Fruit fly (Drosophila melanogaster): ENCODE results near the gene tefu.
A peak's percentile ranks its signal among the peaks of the same experiment; 100 is the strongest.

tefu gene

DNA sequence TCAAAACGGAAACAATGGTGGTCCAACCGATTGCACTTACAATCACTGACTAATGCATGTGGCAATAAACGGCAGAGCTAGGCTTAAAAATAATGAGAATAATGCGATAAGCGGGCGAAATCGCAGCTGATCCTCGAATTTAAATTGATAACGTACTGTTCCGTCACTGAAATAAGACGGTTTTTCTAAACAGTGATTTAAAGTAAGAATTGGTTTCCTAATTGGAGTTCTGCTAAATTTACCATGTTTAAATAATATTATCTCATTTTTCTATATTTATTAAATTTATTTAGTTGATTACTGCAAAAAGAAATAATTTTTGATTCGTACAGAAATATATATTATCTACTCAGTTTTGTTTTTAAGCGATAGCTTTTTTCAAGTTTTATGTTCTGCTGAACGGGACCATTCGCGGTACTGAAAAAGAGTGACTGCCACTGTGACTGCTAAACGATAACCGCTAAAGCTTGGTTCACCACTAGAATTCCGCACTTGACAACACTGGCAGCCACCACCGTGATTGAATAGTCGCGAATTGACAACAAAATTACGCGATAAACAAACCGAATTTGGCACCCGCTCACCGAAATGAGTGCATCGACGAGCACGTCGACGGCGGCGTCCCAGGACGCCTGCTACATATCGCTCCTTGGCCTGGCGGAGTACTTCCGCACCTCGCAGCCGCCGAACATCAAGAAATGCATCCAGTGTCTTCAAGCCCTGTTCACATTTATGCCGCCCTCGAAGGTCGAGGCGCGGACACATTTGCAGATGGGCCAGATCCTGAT lies 33.1 kb downstream of the tefu start, which contains the start of the genes Spn88Eb and Mau2 (continued):
- no peak for TF ChIP-seq slou (GFP tag; optimal IDR thresholded peaks at IDR 0.05)
- TF ChIP-seq CG6175 (GFP tag; IDR thresholded peaks at IDR 0.05) = peak; percentile 53; the same call in 1 of the 3 replicates
- TF ChIP-seq Mes4 (GFP tag; optimal IDR thresholded peaks at IDR 0.05) = peak; percentile 14
- TF ChIP-seq CG12391 (tag; optimal IDR thresholded peaks at IDR 0.05) = peak; percentile 75
- no peak for TF ChIP-seq en (GFP tag; optimal IDR thresholded peaks at IDR 0.05)
- TF ChIP-seq CG8924 (tag; optimal IDR thresholded peaks at IDR 0.05) = peak; percentile 46
- TF ChIP-seq eyg (GFP tag; optimal IDR thresholded peaks at IDR 0.05) = peak; percentile 37
- TF ChIP-seq Ets65A (GFP tag) = peak; percentile 97
- peak; percentile 72 for TF ChIP-seq CG30020 (tag; optimal IDR thresholded peaks at IDR 0.05)
- peak; percentile 72 for TF ChIP-seq unc-4 (GFP tag; IDR thresholded peaks at IDR 0.05; ENCODE audit: partially characterized antibody)
- peak; percentile 23 for TF ChIP-seq repo (GFP tag; optimal IDR thresholded peaks at IDR 0.05)
- peak; percentile 66 for TF ChIP-seq CG14710 (tag; optimal IDR thresholded peaks at IDR 0.05)
- TF ChIP-seq CG15073 (GFP tag; optimal IDR thresholded peaks at IDR 0.05) = no peak
- TF ChIP-seq MBD-R2 (GFP tag; IDR thresholded peaks at IDR 0.05) = peak; percentile 97
- peak; percentile 94 for TF ChIP-seq Med (GFP tag)
- peak; percentile 90 for TF ChIP-seq NFAT (GFP tag; IDR thresholded peaks at IDR 0.05)
- peak; percentile 88 for TF ChIP-seq pzg (GFP tag; optimal IDR thresholded peaks at IDR 0.05)
- no peak for TF ChIP-seq Hmr (GFP tag; optimal IDR thresholded peaks at IDR 0.05)
- TF ChIP-seq CG14014 (GFP tag; IDR thresholded peaks at IDR 0.05) = peak; percentile 36
- TF ChIP-seq Ada2b (GFP tag; IDR thresholded peaks at IDR 0.05) = 0 out of 2 replicates have a peak, but pooled peaks have one; percentile 24
- no peak for TF ChIP-seq C15 (GFP tag; IDR thresholded peaks at IDR 0.05)
- TF ChIP-seq CG11560 (tag; IDR thresholded peaks at IDR 0.05) = 0 out of 3 replicates have a peak, but pooled peaks have one; percentile 47
- no peak for TF ChIP-seq dmrt99B (tag; optimal IDR thresholded peaks at IDR 0.05)
- TF ChIP-seq B-H2 (GFP tag; optimal IDR thresholded peaks at IDR 0.05) = peak; percentile 87
- TF ChIP-seq CG16813 (GFP tag; IDR thresholded peaks at IDR 0.05; ENCODE audit: partially characterized antibody) = peak; percentile 69
- TF ChIP-seq CG43689 (GFP tag; IDR thresholded peaks at IDR 0.05) = no peak
- TF ChIP-seq sd (tag; optimal IDR thresholded peaks at IDR 0.05) = no peak
- no peak for TF ChIP-seq dmrt11E (tag; optimal IDR thresholded peaks at IDR 0.05)
- no peak for TF ChIP-seq ATbp (GFP tag; optimal IDR thresholded peaks at IDR 0.05)
- TF ChIP-seq Hr3 (GFP tag; optimal IDR thresholded peaks at IDR 0.05) = peak; percentile 60
- TF ChIP-seq CG30431 (GFP tag; optimal IDR thresholded peaks at IDR 0.05) = peak; percentile 48
- no peak for TF ChIP-seq nerfin-1 (tag; optimal IDR thresholded peaks at IDR 0.05)
- no peak; the same call in 1 of the 2 replicates for TF ChIP-seq CG2129 (GFP tag; IDR thresholded peaks at IDR 0.05; ENCODE audit: partially characterized antibody)
- TF ChIP-seq Fer2 (tag; optimal IDR thresholded peaks at IDR 0.05) = peak; percentile 52
- no peak for TF ChIP-seq hth (optimal IDR thresholded peaks at IDR 0.05)
- TF ChIP-seq CG4820 (GFP tag; optimal IDR thresholded peaks at IDR 0.05) = peak; percentile 48
- TF ChIP-seq sr (GFP tag; IDR thresholded peaks at IDR 0.05) = 0 out of 3 replicates have a peak, but pooled peaks have one; percentile 5
- no peak for TF ChIP-seq dimm (GFP tag; IDR thresholded peaks at IDR 0.05)
- TF ChIP-seq CG10654 (GFP tag; optimal IDR thresholded peaks at IDR 0.05) = peak; percentile 34
- TF ChIP-seq twi (tag; optimal IDR thresholded peaks at IDR 0.05) = no peak
- peak; percentile 28 for TF ChIP-seq fd96Cb (tag; optimal IDR thresholded peaks at IDR 0.05)
- TF ChIP-seq CG12071 (GFP tag; optimal IDR thresholded peaks at IDR 0.05) = no peak
- no peak for TF ChIP-seq Atf3 (GFP tag; optimal IDR thresholded peaks at IDR 0.05)
- TF ChIP-seq cwo (GFP tag; optimal IDR thresholded peaks at IDR 0.05) = no peak
- no peak for TF ChIP-seq lov (optimal IDR thresholded peaks at IDR 0.05)
- 0 out of 3 replicates have a peak, but pooled peaks have one; percentile 18 for TF ChIP-seq lov (GFP tag; IDR thresholded peaks at IDR 0.05)
- no peak for TF ChIP-seq CG14965 (GFP tag; optimal IDR thresholded peaks at IDR 0.05; ENCODE audit: borderline replicate concordance)
- TF ChIP-seq HHEX (GFP tag; optimal IDR thresholded peaks at IDR 0.05) = peak; percentile 42
- TF ChIP-seq esg (GFP tag; conservative IDR thresholded peaks at IDR 0.05) = 0 out of 2 replicates have a peak, but pooled peaks have one; percentile 16

Data from whole organism, embryonic.